Worm (Caenorhabditis elegans): ENCODE results near the gene ZC8.6.

Gene ZC8.6

DNA sequence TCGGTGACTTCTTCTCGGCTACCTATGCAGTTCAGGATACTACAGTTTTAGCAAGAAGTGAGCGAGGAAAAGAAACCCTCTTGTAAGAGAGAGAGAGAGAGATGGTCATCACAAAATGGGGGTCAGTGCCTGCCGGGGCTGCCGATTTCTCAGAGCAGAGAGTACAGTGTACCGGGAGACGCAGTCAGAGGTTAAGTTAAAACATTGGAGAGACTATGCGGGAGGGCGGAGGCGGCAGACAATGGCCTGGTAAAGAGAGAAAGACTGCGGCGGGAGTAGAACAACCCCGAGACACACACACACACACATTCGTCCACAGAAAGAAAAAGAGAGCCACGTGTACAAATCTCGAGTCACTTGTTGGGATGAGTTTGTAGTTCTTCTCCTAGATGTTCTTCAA, 26.0 kb downstream of the ZC8.6 start:
- TF ChIP-seq nfya-2 (GFP tag; IDR thresholded peaks at IDR 0.05), result no peak
- TF ChIP-seq egl-44 (GFP tag; IDR thresholded peaks at IDR 0.05), result no peak
- no peak for TF ChIP-seq tbx-9 (tag; optimal IDR thresholded peaks at IDR 0.05; ENCODE audit: borderline replicate concordance)
- TF ChIP-seq lir-1 (GFP tag; conservative IDR thresholded peaks at IDR 0.05), result 0 out of 2 replicates have a peak, but pooled peaks have one; percentile 31
- TF ChIP-seq B0019.2 (GFP tag; conservative IDR thresholded peaks at IDR 0.05), result no peak
- no peak for TF ChIP-seq F52B5.7 (tag; optimal IDR thresholded peaks at IDR 0.05)
- no peak for TF ChIP-seq sdz-38 (tag; optimal IDR thresholded peaks at IDR 0.05)
- TF ChIP-seq D2030.7 (GFP tag; IDR thresholded peaks at IDR 0.05), result no peak
- no peak for TF ChIP-seq ama-1 (optimal IDR thresholded peaks at IDR 0.05)
- TF ChIP-seq ama-1 (GFP tag; optimal IDR thresholded peaks at IDR 0.05), result no peak
- peak; percentile 76 for TF ChIP-seq zfh-2 (GFP tag; conservative IDR thresholded peaks at IDR 0.05)
- TF ChIP-seq lin-26 (GFP tag; IDR thresholded peaks at IDR 0.05), result peak; percentile 70; the same call in 1 of the 2 replicates
- peak; percentile 40 for TF ChIP-seq mcd-1 (GFP tag; IDR thresholded peaks at IDR 0.05)
- TF ChIP-seq aptf-3 (GFP tag; IDR thresholded peaks at IDR 0.05), result no peak
- no peak for TF ChIP-seq lin-40 (tag; optimal IDR thresholded peaks at IDR 0.05)
- TF ChIP-seq ztf-6 (GFP tag; IDR thresholded peaks at IDR 0.05), result peak; percentile 41; the same call in 1 of the 2 replicates
- no peak for TF ChIP-seq egrh-3 (GFP tag; IDR thresholded peaks at IDR 0.05)
- TF ChIP-seq hlh-12 (tag; optimal IDR thresholded peaks at IDR 0.05), result no peak
- no peak for TF ChIP-seq madf-6 (GFP tag; IDR thresholded peaks at IDR 0.05)
- no peak for TF ChIP-seq cebp-1 (GFP tag; IDR thresholded peaks at IDR 0.05)
- peak; percentile 56 for TF ChIP-seq cebp-1 (tag; optimal IDR thresholded peaks at IDR 0.05)
- peak in 1 of 3 experiments; percentile 19 for TF ChIP-seq lin-35 (GFP tag; optimal IDR thresholded peaks at IDR 0.05)
- TF ChIP-seq ceh-27 (GFP tag; optimal IDR thresholded peaks at IDR 0.05), result peak; percentile 50
- TF ChIP-seq unc-130 (GFP tag; optimal IDR thresholded peaks at IDR 0.05), result no peak
- peak; percentile 37 for TF ChIP-seq nfyb-1 (GFP tag; IDR thresholded peaks at IDR 0.05)
- no peak for TF ChIP-seq somi-1 (GFP tag; optimal IDR thresholded peaks at IDR 0.05)
- TF ChIP-seq tbp1 (GFP tag; optimal IDR thresholded peaks at IDR 0.05), result peak; percentile 17
- TF ChIP-seq F55B11.4 (tag; optimal IDR thresholded peaks at IDR 0.05; ENCODE audit: borderline replicate concordance, insufficient read depth), result no peak
- TF ChIP-seq attf-5 (GFP tag; optimal IDR thresholded peaks at IDR 0.05), result no peak
- no peak; the same call in 1 of the 2 replicates for TF ChIP-seq C06A6.2 (GFP tag; conservative IDR thresholded peaks at IDR 0.05)
- no peak for TF ChIP-seq F57C9.4 (tag; optimal IDR thresholded peaks at IDR 0.05)
- TF ChIP-seq T26A5.8 (tag; optimal IDR thresholded peaks at IDR 0.05), result no peak
- TF ChIP-seq let-526 (GFP tag; IDR thresholded peaks at IDR 0.05), result no peak
- TF ChIP-seq ekl-4 (GFP tag; IDR thresholded peaks at IDR 0.05), result no peak
- TF ChIP-seq pha-4 (tag; optimal IDR thresholded peaks at IDR 0.05), result no peak
- TF ChIP-seq hmg-1.2 (GFP tag; IDR thresholded peaks at IDR 0.05), result peak; percentile 90
- no peak for TF ChIP-seq sptf-2 (GFP tag; optimal IDR thresholded peaks at IDR 0.05)
- no peak for TF ChIP-seq nhr-27 (tag; optimal IDR thresholded peaks at IDR 0.05)
- no peak for TF ChIP-seq F37B4.10 (GFP tag; IDR thresholded peaks at IDR 0.05)
- TF ChIP-seq atf-7 (tag; optimal IDR thresholded peaks at IDR 0.05), result no peak
- TF ChIP-seq F23B12.7 (tag; optimal IDR thresholded peaks at IDR 0.05; ENCODE audit: insufficient read depth), result no peak

ce11 chrX:4970863-4971345, 26.5 kb downstream of the ZC8.6 start, which contains the start of gene calu-1:
calu-1 (minus strand) TSS chrX:4970913.
- TF ChIP-seq madf-8 (GFP tag; conservative IDR thresholded peaks at IDR 0.05), result no peak
- peak; percentile 48 for TF ChIP-seq unc-62 (GFP tag; optimal IDR thresholded peaks at IDR 0.05)
- 0 out of 2 replicates have a peak, but pooled peaks have one; percentile 21 for TF ChIP-seq B0336.3 (GFP tag; IDR thresholded peaks at IDR 0.05)
- 0 out of 2 replicates have a peak, but pooled peaks have one; percentile 10 for TF ChIP-seq Y53G8AR.9 (GFP tag; conservative IDR thresholded peaks at IDR 0.05)
- peak; percentile 38 for TF ChIP-seq ztf-22 (GFP tag; optimal IDR thresholded peaks at IDR 0.05)
- no peak for TF ChIP-seq tlf-1 (GFP tag; optimal IDR thresholded peaks at IDR 0.05)
- TF ChIP-seq nhr-80 (tag; optimal IDR thresholded peaks at IDR 0.05), result peak; percentile 95
- peak; percentile 15 for TF ChIP-seq atf-7 (tag; optimal IDR thresholded peaks at IDR 0.05)
- TF ChIP-seq B0019.2 (GFP tag; conservative IDR thresholded peaks at IDR 0.05), result no peak
- peak; percentile 53 for TF ChIP-seq nhr-90 (tag; optimal IDR thresholded peaks at IDR 0.05)
- peak; percentile 16 for TF ChIP-seq tbp1 (GFP tag; optimal IDR thresholded peaks at IDR 0.05)
- no peak for TF ChIP-seq Y79H2A.3 (GFP tag; conservative IDR thresholded peaks at IDR 0.05)
- TF ChIP-seq ztf-25 (GFP tag; IDR thresholded peaks at IDR 0.05), result no peak

Measured in whole organism, young adult.